Fruit fly (Drosophila melanogaster) whole organism, embryonic: Measurements from ENCODE around the gene Cks85A.

Experiments
- ATbp ChIP-seq: fragments of 200-800 bp; sonication (Bioruptor generic); optimal IDR thresholded peaks from 2 replicates; lab custom pipeline; 2017; ENCODE audit warnings: missing biosample characterization, mild to moderate bottlenecking, missing genetic modification characterization, missing genetic modification reagents
- Adf1 ChIP-seq: fragments of 200-800 bp; sonication (Bioruptor generic); IDR thresholded peaks from 2 replicates; pipeline ENCODE4 v1.3.6; 2022; ENCODE audit warnings: missing biosample characterization, missing genetic modification characterization
- BtbVII ChIP-seq: fragments of 200-800 bp; sonication (Bioruptor generic); optimal IDR thresholded peaks from 3 replicates; lab custom pipeline; 2017; ENCODE audit warnings: missing biosample characterization, mild to moderate bottlenecking, missing genetic modification characterization
- CG10366 ChIP-seq: fragments of 200-800 bp; sonication (Bioruptor generic); IDR thresholded peaks from 2 replicates; pipeline ENCODE4 v1.3.6; 2022; ENCODE audit warnings: missing biosample characterization, missing genetic modification characterization
- CG10959 ChIP-seq: fragments of 200-800 bp; sonication (Bioruptor generic); IDR thresholded peaks from 2 replicates; pipeline ENCODE4 v1.3.6; 2022; ENCODE audit warnings: missing biosample characterization, missing genetic modification characterization
- CG13296 ChIP-seq: fragments of 200-800 bp; sonication (Bioruptor generic); optimal IDR thresholded peaks from 3 replicates; lab custom pipeline; 2018; ENCODE audit warnings: missing biosample characterization, mild to moderate bottlenecking, missing genetic modification characterization
- CG14667 ChIP-seq: fragments of 200-800 bp; sonication (Bioruptor generic); IDR thresholded peaks from 2 replicates; pipeline ENCODE4 v1.3.6; 2022; ENCODE audit warnings: missing biosample characterization, missing genetic modification characterization
- CG14710 ChIP-seq: fragments of 200-800 bp; sonication (Bioruptor generic); optimal IDR thresholded peaks from 3 replicates; lab custom pipeline; 2019; ENCODE audit warnings: missing biosample characterization, mild to moderate bottlenecking, missing genetic modification characterization, moderate library complexity
- CG14965 ChIP-seq: fragments of 200-800 bp; sonication (Bioruptor generic); optimal IDR thresholded peaks from 2 replicates; lab custom pipeline; 2016; ENCODE audit warnings: missing biosample characterization, missing genetic modification characterization, borderline replicate concordance
- CG15479 ChIP-seq: fragments of 200-800 bp; sonication (Bioruptor generic); optimal IDR thresholded peaks from 3 replicates; lab custom pipeline; 2019; ENCODE audit warnings: missing biosample characterization, mild to moderate bottlenecking, missing genetic modification characterization, moderate library complexity
- CG18476 ChIP-seq: fragments of 200-800 bp; sonication (Bioruptor generic); optimal IDR thresholded peaks from 2 replicates; lab custom pipeline; 2016; ENCODE audit warnings: missing biosample characterization, mild to moderate bottlenecking, missing genetic modification characterization
- CG2120 ChIP-seq: fragments of 200-800 bp; sonication (Bioruptor generic); optimal IDR thresholded peaks from 3 replicates; lab custom pipeline; 2016; ENCODE audit warnings: missing biosample characterization, missing genetic modification characterization
- CG2889 ChIP-seq: fragments of 200-800 bp; sonication (Bioruptor generic); IDR thresholded peaks from 3 replicates; pipeline ENCODE4 v1.3.6; 2022; ENCODE audit warnings: missing biosample characterization, missing genetic modification characterization
- CG43689 ChIP-seq: fragments of 200-800 bp; sonication (Bioruptor generic); IDR thresholded peaks from 2 replicates; pipeline ENCODE4 v1.3.6; 2022; ENCODE audit warnings: missing biosample characterization, missing genetic modification characterization
- CG6765 ChIP-seq: fragments of 200-800 bp; sonication (Bioruptor generic); optimal IDR thresholded peaks from 3 replicates; lab custom pipeline; 2017; ENCODE audit warnings: missing biosample characterization, mild to moderate bottlenecking, missing genetic modification characterization
- CG6791 ChIP-seq: fragments of 200-800 bp; sonication (Bioruptor generic); IDR thresholded peaks from 3 replicates; pipeline ENCODE4 v1.3.6; 2022; ENCODE audit warnings: missing biosample characterization, missing genetic modification characterization; ENCODE audit not compliant: partially characterized antibody
- CG7372 ChIP-seq: fragments of 200-800 bp; sonication (Bioruptor generic); IDR thresholded peaks from 2 replicates; pipeline ENCODE4 v1.3.6; 2022; ENCODE audit warnings: missing biosample characterization, missing genetic modification characterization
- CG7556 ChIP-seq: fragments of 200-800 bp; sonication (Bioruptor generic); optimal IDR thresholded peaks from 2 replicates; lab custom pipeline; 2017; ENCODE audit warnings: missing biosample characterization, mild to moderate bottlenecking, missing genetic modification characterization
- CG7786 ChIP-seq: fragments of 200-800 bp; sonication (Bioruptor generic); optimal IDR thresholded peaks from 2 replicates; lab custom pipeline; 2016; ENCODE audit warnings: missing biosample characterization, missing genetic modification characterization
- CG7963 ChIP-seq: fragments of 200-800 bp; sonication (Bioruptor generic); IDR thresholded peaks from 3 replicates; pipeline ENCODE4 v1.3.6; 2022; ENCODE audit warnings: missing biosample characterization, missing genetic modification characterization; ENCODE audit not compliant: partially characterized antibody
- CG8359 ChIP-seq: fragments of 200-800 bp; sonication (Bioruptor generic); optimal IDR thresholded peaks from 2 replicates; lab custom pipeline; 2017; ENCODE audit warnings: missing biosample characterization, mild to moderate bottlenecking, missing genetic modification characterization, borderline replicate concordance
- CG8924 ChIP-seq: fragments of 200-800 bp; optimal IDR thresholded peaks from 3 replicates; lab custom pipeline; 2019; ENCODE audit warnings: missing biosample characterization, mild to moderate bottlenecking, missing genetic modification characterization, moderate library complexity
- D ChIP-seq, 2 experiments: fragments of 200-800 bp in 1 of 2; fragments of >200 bp in 1 of 2; sonication (Bioruptor generic) in 1 of 2; optimal IDR thresholded peaks; 2 replicates in 1 of 2; 3 replicates in 1 of 2; lab custom pipeline; 2017; ENCODE audit warnings: mild to moderate bottlenecking in 1 of 2, missing biosample characterization in 1 of 2, missing genetic modification characterization in 1 of 2, missing genetic modification reagents in 1 of 2
- Fer3 ChIP-seq: fragments of 200-800 bp; sonication (Bioruptor generic); optimal IDR thresholded peaks from 2 replicates; lab custom pipeline; 2018; ENCODE audit warnings: missing biosample characterization, mild to moderate bottlenecking, missing genetic modification characterization, moderate library complexity
- Hand ChIP-seq: fragments of 200-800 bp; sonication (Bioruptor generic); optimal IDR thresholded peaks from 2 replicates; lab custom pipeline; 2017; ENCODE audit warnings: mild to moderate bottlenecking, missing biosample characterization, missing genetic modification reagents, missing genetic modification characterization
- Hey ChIP-seq: fragments of 200-800 bp; sonication (Bioruptor generic); optimal IDR thresholded peaks from 3 replicates; lab custom pipeline; 2018; ENCODE audit warnings: missing biosample characterization, mild to moderate bottlenecking, missing genetic modification characterization
- Jarid2 ChIP-seq: fragments of 200-800 bp; sonication (Bioruptor generic); optimal IDR thresholded peaks from 3 replicates; lab custom pipeline; 2017; ENCODE audit warnings: mild to moderate bottlenecking, missing biosample characterization, missing genetic modification reagents, missing genetic modification characterization
- Lhr ChIP-seq: fragments of 200-800 bp; sonication (Bioruptor generic); optimal IDR thresholded peaks from 3 replicates; lab custom pipeline; 2017; ENCODE audit warnings: mild to moderate bottlenecking, missing biosample characterization, missing genetic modification reagents, missing genetic modification characterization
- Ptx1 ChIP-seq: fragments of 200-800 bp; sonication (Bioruptor generic); IDR thresholded peaks from 2 replicates; pipeline ENCODE4 v1.3.6; 2022; ENCODE audit warnings: missing biosample characterization, missing genetic modification characterization
- Spps ChIP-seq: fragments of 200-800 bp; sonication (Bioruptor generic); optimal IDR thresholded peaks from 2 replicates; lab custom pipeline; 2018; ENCODE audit warnings: missing biosample characterization, mild to moderate bottlenecking, missing genetic modification characterization
- Xrp1 ChIP-seq: fragments of 200-800 bp; sonication (Bioruptor generic); IDR thresholded peaks from 2 replicates; pipeline ENCODE4 v1.3.6; 2022; ENCODE audit warnings: missing biosample characterization, missing genetic modification characterization
- abd-A ChIP-seq: fragments of 200-800 bp; sonication (Bioruptor generic); optimal IDR thresholded peaks from 3 replicates; lab custom pipeline; 2019; ENCODE audit warnings: missing biosample characterization, mild to moderate bottlenecking, missing genetic modification characterization, moderate library complexity
- crp ChIP-seq, 2 experiments: fragments of 200-800 bp; sonication (Bioruptor generic); optimal IDR thresholded peaks; 2 replicates in 1 of 2; 3 replicates in 1 of 2; lab custom pipeline; 2017; ENCODE audit warnings: missing biosample characterization in 2 of 2, missing genetic modification characterization in 2 of 2, mild to moderate bottlenecking in 1 of 2, moderate library complexity in 1 of 2
- cwo ChIP-seq: fragments of 200-800 bp; sonication (Bioruptor generic); optimal IDR thresholded peaks from 3 replicates; lab custom pipeline; 2017; ENCODE audit warnings: missing biosample characterization, missing genetic modification characterization, mild to moderate bottlenecking, moderate library complexity, missing genetic modification reagents
- dati ChIP-seq: fragments of 200-800 bp; sonication (Bioruptor generic); IDR thresholded peaks from 2 replicates; pipeline ENCODE4 v1.3.6; 2022; ENCODE audit warnings: missing biosample characterization, missing genetic modification characterization
- disco-r ChIP-seq: fragments of 200-800 bp; sonication (Bioruptor generic); optimal IDR thresholded peaks from 2 replicates; lab custom pipeline; 2016; ENCODE audit warnings: missing biosample characterization, missing genetic modification characterization
- dysf ChIP-seq: fragments of 200-800 bp; sonication (Bioruptor generic); IDR thresholded peaks from 3 replicates; pipeline ENCODE4 v1.3.6; 2022; ENCODE audit warnings: missing biosample characterization, missing genetic modification characterization
- en ChIP-seq: fragments of 200-800 bp; sonication (Bioruptor generic); optimal IDR thresholded peaks from 2 replicates; lab custom pipeline; 2016; ENCODE audit warnings: missing biosample characterization, missing genetic modification characterization
- gfzf ChIP-seq: fragments of 200-800 bp; sonication (Bioruptor generic); optimal IDR thresholded peaks from 2 replicates; lab custom pipeline; 2016; ENCODE audit warnings: missing biosample characterization, mild to moderate bottlenecking, missing genetic modification characterization, moderate library complexity
- knrl ChIP-seq: fragments of 200-800 bp; sonication (Bioruptor generic); IDR thresholded peaks from 3 replicates; pipeline ENCODE4 v1.3.6; 2022; ENCODE audit warnings: missing biosample characterization, missing genetic modification characterization; ENCODE audit not compliant: partially characterized antibody
- lola ChIP-seq, 3 experiments: fragments of >200 bp in 2 of 3; fragments of 200-800 bp in 1 of 3; sonication (Bioruptor generic) in 1 of 3; optimal IDR thresholded peaks; 2 replicates each; lab custom pipeline; 2017 to 2019; ENCODE audit warnings: missing biosample characterization in 3 of 3, missing genetic modification characterization in 3 of 3, mild to moderate bottlenecking in 1 of 3, moderate library complexity in 1 of 3
- mam ChIP-seq: fragments of 200-800 bp; sonication (Bioruptor generic); optimal IDR thresholded peaks from 3 replicates; lab custom pipeline; 2016; ENCODE audit warnings: missing biosample characterization, missing genetic modification characterization
- ro ChIP-seq: fragments of 200-800 bp; sonication (Bioruptor generic); IDR thresholded peaks from 2 replicates; pipeline ENCODE4 v1.3.6; 2022; ENCODE audit warnings: missing biosample characterization, missing genetic modification characterization
- run ChIP-seq: fragments of 200-800 bp; sonication (Bioruptor generic); optimal IDR thresholded peaks from 3 replicates; lab custom pipeline; 2018; ENCODE audit warnings: missing biosample characterization, mild to moderate bottlenecking, missing genetic modification characterization
- slp2 ChIP-seq: fragments of 200-800 bp; sonication (Bioruptor generic); optimal IDR thresholded peaks from 2 replicates; lab custom pipeline; 2016; ENCODE audit warnings: missing biosample characterization, missing genetic modification characterization
- stwl ChIP-seq: fragments of 200-800 bp; sonication (Bioruptor generic); optimal IDR thresholded peaks from 3 replicates; lab custom pipeline; 2018; ENCODE audit warnings: missing biosample characterization, mild to moderate bottlenecking, missing genetic modification characterization, moderate library complexity
- zfh2 ChIP-seq: fragments of 200-800 bp; sonication (Bioruptor generic); optimal IDR thresholded peaks from 2 replicates; lab custom pipeline; 2016; ENCODE audit warnings: missing biosample characterization, missing genetic modification characterization

Gene Cks85A

dm6 chr3R:8731597-8732263 is 13.5 kb upstream of the Cks85A start, which contains the start of the genes M1BP and CG8202 (continued):
- TF ChIP-seq Lhr (GFP tag; lab: Kevin White, UChicago) (peak; percentile 18), knrl (GFP tag; lab: Robert Waterston, UW) (no peak), Adf1 (peak; percentile 22; the same call in 1 of the 2 replicates), Ptx1 (GFP tag; lab: Robert Waterston, UW) (peak; percentile 85), ATbp (GFP tag; lab: Kevin White, UChicago) (peak; percentile 67), CG43689 (GFP tag; lab: Robert Waterston, UW) (peak; percentile 57; the same call in 1 of the 2 replicates), CG14710 (tag; lab: Kevin White, UChicago) (peak; percentile 95), cwo (GFP tag; lab: Kevin White, UChicago) (peak; percentile 87), CG8359 (GFP tag; lab: Kevin White, UChicago) (peak; percentile 70), gfzf (GFP tag; lab: Kevin White, UChicago) (no peak), Hand (peak; percentile 84), CG18476 (GFP tag; lab: Kevin White, UChicago) (peak; percentile 53), dati (0 out of 2 replicates have a peak, but pooled peaks have one; percentile 40), mam (GFP tag; lab: Kevin White, UChicago) (peak; percentile 78), lola (GFP tag; optimal IDR thresholded peaks at IDR 0.05; lab: Kevin White, UChicago) (peak in 1 of 3 experiments; percentile 96), D (optimal IDR thresholded peaks at IDR 0.05; lab: Kevin White, UChicago) (no peak), D (GFP tag; optimal IDR thresholded peaks at IDR 0.05; lab: Kevin White, UChicago) (peak; percentile 90), CG14965 (GFP tag; lab: Kevin White, UChicago) (no peak), CG7963 (no peak), crp (GFP tag; optimal IDR thresholded peaks at IDR 0.05; lab: Kevin White, UChicago) (peak in 1 of 2 experiments; percentile 73), BtbVII (peak; percentile 91), CG2120 (GFP tag; lab: Kevin White, UChicago) (peak; percentile 82), Hey (tag; lab: Kevin White, UChicago) (no peak), CG15479 (GFP tag; lab: Kevin White, UChicago) (peak; percentile 34), CG2889 (GFP tag; lab: Robert Waterston, UW) (peak; percentile 55; the same call in 1 of the 3 replicates), CG14667 (peak; percentile 77), Spps (tag; lab: Kevin White, UChicago) (peak; percentile 78), Jarid2 (GFP tag; lab: Kevin White, UChicago) (no peak), CG8924 (peak; percentile 96), CG7372 (peak; percentile 79; the same call in 1 of the 2 replicates), slp2 (peak; percentile 68), Xrp1 (peak; percentile 84), en (no peak), CG6765 (GFP tag; lab: Kevin White, UChicago) (peak; percentile 87), disco-r (GFP tag; lab: Kevin White, UChicago) (no peak), CG6791 (GFP tag; lab: Robert Waterston, UW) (no peak), zfh2 (GFP tag; lab: Kevin White, UChicago) (peak; percentile 53), CG10959 (GFP tag; lab: Robert Waterston, UW) (peak; percentile 62), abd-A (tag; lab: Kevin White, UChicago) (no peak), CG13296 (GFP tag; lab: Kevin White, UChicago) (peak; percentile 94), ro (GFP tag; lab: Robert Waterston, UW) (peak; percentile 46; the same call in 1 of the 2 replicates), run (tag; lab: Kevin White, UChicago) (peak; percentile 70), Fer3 (peak; percentile 75), CG7556 (GFP tag; lab: Kevin White, UChicago) (peak; percentile 96), stwl (tag; lab: Kevin White, UChicago) (peak; percentile 27), dysf (GFP tag; lab: Robert Waterston, UW) (peak; percentile 88), CG7786 (GFP tag; lab: Kevin White, UChicago) (peak; percentile 36), CG10366 (peak; percentile 70)
